Fruit fly (Drosophila melanogaster) whole organism, embryonic: ENCODE data around the gene Kpc1.

Experiments
- CG10321 ChIP-seq: fragments of 200-800 bp; sonication (Bioruptor generic); IDR thresholded peaks from 2 replicates; pipeline ENCODE4 v1.3.6; 2022; ENCODE audit warnings: missing biosample characterization, missing genetic modification characterization
- CG10431 ChIP-seq: fragments of 200-800 bp; sonication (Bioruptor generic); optimal IDR thresholded peaks from 3 replicates; lab custom pipeline; 2018; ENCODE audit warnings: missing biosample characterization, mild to moderate bottlenecking, missing genetic modification characterization
- CG10462 ChIP-seq: fragments of 200-800 bp; sonication (Bioruptor generic); optimal IDR thresholded peaks from 2 replicates; lab custom pipeline; 2016; ENCODE audit warnings: missing biosample characterization, missing genetic modification characterization
- CG10543 ChIP-seq: fragments of 200-800 bp; sonication (Bioruptor generic); optimal IDR thresholded peaks from 3 replicates; lab custom pipeline; 2017; ENCODE audit warnings: missing biosample characterization, mild to moderate bottlenecking, missing genetic modification characterization, moderate library complexity
- CG11456 ChIP-seq: fragments of 200-800 bp; sonication (Bioruptor generic); IDR thresholded peaks from 3 replicates; pipeline ENCODE4 v1.3.6; 2022; ENCODE audit warnings: missing biosample characterization, missing genetic modification characterization
- CG12071 ChIP-seq: fragments of 200-800 bp; sonication (Bioruptor generic); optimal IDR thresholded peaks from 3 replicates; lab custom pipeline; 2018; ENCODE audit warnings: missing biosample characterization, mild to moderate bottlenecking, missing genetic modification characterization
- CG12104 ChIP-seq: fragments of 200-800 bp; sonication (Bioruptor generic); optimal IDR thresholded peaks from 3 replicates; lab custom pipeline; 2016; ENCODE audit warnings: missing biosample characterization, missing genetic modification characterization
- CG12659 ChIP-seq: fragments of 200-800 bp; sonication (Bioruptor generic); optimal IDR thresholded peaks from 3 replicates; lab custom pipeline; 2017; ENCODE audit warnings: mild to moderate bottlenecking, missing biosample characterization, missing genetic modification reagents, missing genetic modification characterization
- CG14441 ChIP-seq: fragments of 200-800 bp; sonication (Bioruptor generic); IDR thresholded peaks from 2 replicates; pipeline ENCODE4 v1.3.6; 2022; ENCODE audit warnings: missing biosample characterization, missing genetic modification characterization
- CG1602 ChIP-seq: fragments of 200-800 bp; sonication (Bioruptor generic); optimal IDR thresholded peaks from 3 replicates; lab custom pipeline; 2016; ENCODE audit warnings: missing biosample characterization, missing genetic modification characterization
- CG2116 ChIP-seq: fragments of 200-800 bp; sonication (Bioruptor generic); optimal IDR thresholded peaks from 3 replicates; lab custom pipeline; 2018; ENCODE audit warnings: missing biosample characterization, mild to moderate bottlenecking, missing genetic modification characterization
- CG30020 ChIP-seq: fragments of 200-800 bp; optimal IDR thresholded peaks from 2 replicates; lab custom pipeline; 2019; ENCODE audit warnings: missing biosample characterization, mild to moderate bottlenecking, missing genetic modification characterization, moderate library complexity
- CG30403 ChIP-seq: fragments of 200-800 bp; sonication (Bioruptor generic); optimal IDR thresholded peaks from 3 replicates; lab custom pipeline; 2016; ENCODE audit warnings: missing biosample characterization, missing genetic modification characterization
- CG30431 ChIP-seq: fragments of 200-800 bp; sonication (Bioruptor generic); optimal IDR thresholded peaks from 2 replicates; lab custom pipeline; 2017; ENCODE audit warnings: missing biosample characterization, missing genetic modification characterization
- CG3995 ChIP-seq: fragments of 200-800 bp; sonication (Bioruptor generic); optimal IDR thresholded peaks from 3 replicates; lab custom pipeline; 2016; ENCODE audit warnings: missing biosample characterization, missing genetic modification characterization
- CG4282 ChIP-seq: fragments of 200-800 bp; sonication (Bioruptor generic); optimal IDR thresholded peaks from 2 replicates; lab custom pipeline; 2016; ENCODE audit warnings: missing biosample characterization, missing genetic modification characterization
- CG43689 ChIP-seq: fragments of 200-800 bp; sonication (Bioruptor generic); IDR thresholded peaks from 2 replicates; pipeline ENCODE4 v1.3.6; 2022; ENCODE audit warnings: missing biosample characterization, missing genetic modification characterization
- CG8290 ChIP-seq, 3 experiments: fragments of 200-800 bp; sonication (Bioruptor generic); optimal IDR thresholded peaks; 2 replicates each; lab custom pipeline; 2016 to 2019; ENCODE audit warnings: missing biosample characterization in 3 of 3, missing genetic modification characterization in 3 of 3, mild to moderate bottlenecking in 2 of 3, moderate library complexity in 1 of 3
- CG8359 ChIP-seq: fragments of 200-800 bp; sonication (Bioruptor generic); optimal IDR thresholded peaks from 2 replicates; lab custom pipeline; 2017; ENCODE audit warnings: missing biosample characterization, mild to moderate bottlenecking, missing genetic modification characterization, borderline replicate concordance
- H2.0 ChIP-seq: fragments of 200-800 bp; sonication (Bioruptor generic); IDR thresholded peaks from 2 replicates; pipeline ENCODE4 v1.3.6; 2022; ENCODE audit warnings: missing biosample characterization, missing genetic modification characterization
- HHEX ChIP-seq: fragments of 200-800 bp; sonication (Bioruptor generic); optimal IDR thresholded peaks from 3 replicates; lab custom pipeline; 2017; ENCODE audit warnings: missing biosample characterization, mild to moderate bottlenecking, missing genetic modification characterization, missing genetic modification reagents
- HLHmδ ChIP-seq: fragments of 200-800 bp; sonication (Bioruptor generic); optimal IDR thresholded peaks from 2 replicates; lab custom pipeline; 2018; ENCODE audit warnings: missing biosample characterization, mild to moderate bottlenecking, missing genetic modification characterization, moderate library complexity
- HmgD ChIP-seq: fragments of 200-800 bp; sonication (Bioruptor generic); optimal IDR thresholded peaks from 3 replicates; lab custom pipeline; 2016; ENCODE audit warnings: missing biosample characterization, missing genetic modification characterization
- Lpt ChIP-seq: fragments of >200 bp; optimal IDR thresholded peaks from 2 replicates; lab custom pipeline; 2018; ENCODE audit warnings: missing biosample characterization, missing genetic modification characterization
- Max ChIP-seq: fragments of 200-800 bp; sonication (Bioruptor generic); optimal IDR thresholded peaks from 2 replicates; lab custom pipeline; 2016; ENCODE audit warnings: missing biosample characterization, mild to moderate bottlenecking, missing genetic modification characterization
- Meics ChIP-seq: fragments of 200-800 bp; sonication (Bioruptor generic); optimal IDR thresholded peaks from 2 replicates; lab custom pipeline; 2017; ENCODE audit warnings: missing biosample characterization, mild to moderate bottlenecking, missing genetic modification characterization
- Mes4 ChIP-seq: fragments of 200-800 bp; sonication (Bioruptor generic); optimal IDR thresholded peaks from 2 replicates; lab custom pipeline; 2016; ENCODE audit warnings: missing biosample characterization, missing genetic modification characterization
- NfI ChIP-seq: fragments of 200-800 bp; sonication (Bioruptor generic); optimal IDR thresholded peaks from 3 replicates; lab custom pipeline; 2018; ENCODE audit warnings: missing biosample characterization, mild to moderate bottlenecking, missing genetic modification characterization, moderate library complexity
- Oli ChIP-seq: fragments of 200-800 bp; sonication (Bioruptor generic); optimal IDR thresholded peaks from 2 replicates; lab custom pipeline; 2018; ENCODE audit warnings: missing biosample characterization, mild to moderate bottlenecking, missing genetic modification characterization, moderate library complexity
- Ravus ChIP-seq: fragments of 200-800 bp; sonication (Bioruptor generic); IDR thresholded peaks from 2 replicates; pipeline ENCODE4 v1.3.6; 2022; ENCODE audit warnings: missing biosample characterization, missing genetic modification characterization
- Xbp1 ChIP-seq: fragments of 200-800 bp; sonication (Bioruptor generic); optimal IDR thresholded peaks from 3 replicates; lab custom pipeline; 2016; ENCODE audit warnings: missing biosample characterization, mild to moderate bottlenecking, missing genetic modification characterization
- ac ChIP-seq: fragments of 200-800 bp; sonication (Bioruptor generic); optimal IDR thresholded peaks from 3 replicates; lab custom pipeline; 2017; ENCODE audit warnings: missing biosample characterization, mild to moderate bottlenecking, missing genetic modification characterization
- bigmax ChIP-seq: fragments of 200-800 bp; sonication (Bioruptor generic); optimal IDR thresholded peaks from 2 replicates; lab custom pipeline; 2018; ENCODE audit warnings: missing biosample characterization, mild to moderate bottlenecking, missing genetic modification characterization
- cg ChIP-seq: fragments of 200-800 bp; sonication (Bioruptor generic); optimal IDR thresholded peaks from 3 replicates; lab custom pipeline; 2019; ENCODE audit warnings: missing biosample characterization, mild to moderate bottlenecking, missing genetic modification characterization, moderate library complexity
- eyg ChIP-seq: fragments of 200-800 bp; sonication (Bioruptor generic); optimal IDR thresholded peaks from 3 replicates; lab custom pipeline; 2016; ENCODE audit warnings: missing biosample characterization, missing genetic modification characterization
- ftz-f1 ChIP-seq: fragments of 200-800 bp; sonication (Bioruptor generic); optimal IDR thresholded peaks from 2 replicates; lab custom pipeline; 2016; ENCODE audit warnings: missing biosample characterization, missing genetic modification characterization
- gcm2 ChIP-seq: fragments of 200-800 bp; sonication (Bioruptor generic); optimal IDR thresholded peaks from 2 replicates; lab custom pipeline; 2016; ENCODE audit warnings: missing biosample characterization, missing genetic modification characterization
- ham ChIP-seq: fragments of 200-800 bp; sonication (Bioruptor generic); IDR thresholded peaks from 2 replicates; pipeline ENCODE4 v1.3.6; 2022; ENCODE audit warnings: missing biosample characterization, missing genetic modification characterization
- kah ChIP-seq: fragments of 200-800 bp; sonication (Bioruptor generic); optimal IDR thresholded peaks from 2 replicates; lab custom pipeline; 2018; ENCODE audit warnings: missing biosample characterization, mild to moderate bottlenecking, missing genetic modification characterization
- kay ChIP-seq: fragments of 200-800 bp; sonication (Bioruptor generic); optimal IDR thresholded peaks from 2 replicates; lab custom pipeline; 2016; ENCODE audit warnings: missing biosample characterization, missing genetic modification characterization
- klu ChIP-seq: fragments of 200-800 bp; sonication (Bioruptor generic); IDR thresholded peaks from 2 replicates; pipeline ENCODE4 v1.3.6; 2022; ENCODE audit warnings: missing biosample characterization, missing genetic modification characterization
- luna ChIP-seq: fragments of 200-800 bp; sonication (Bioruptor generic); optimal IDR thresholded peaks from 2 replicates; lab custom pipeline; 2016; ENCODE audit warnings: missing biosample characterization, missing genetic modification characterization
- odd ChIP-seq: fragments of 200-800 bp; sonication (Bioruptor generic); optimal IDR thresholded peaks from 2 replicates; lab custom pipeline; 2017; ENCODE audit warnings: missing biosample characterization, mild to moderate bottlenecking, missing genetic modification characterization
- p53 ChIP-seq: fragments of 200-800 bp; sonication (Bioruptor generic); optimal IDR thresholded peaks from 2 replicates; lab custom pipeline; 2016; ENCODE audit warnings: missing biosample characterization, missing genetic modification characterization
- pros ChIP-seq: fragments of 200-800 bp; sonication (Bioruptor generic); optimal IDR thresholded peaks from 3 replicates; lab custom pipeline; 2019; ENCODE audit warnings: missing biosample characterization, mild to moderate bottlenecking, missing genetic modification characterization, moderate library complexity
- pzg ChIP-seq: fragments of 200-800 bp; sonication (Bioruptor generic); optimal IDR thresholded peaks from 3 replicates; lab custom pipeline; 2018; ENCODE audit warnings: missing biosample characterization, mild to moderate bottlenecking, missing genetic modification characterization, moderate library complexity
- repo ChIP-seq: fragments of 200-800 bp; sonication (Bioruptor generic); optimal IDR thresholded peaks from 2 replicates; lab custom pipeline; 2016; ENCODE audit warnings: missing biosample characterization, missing genetic modification characterization
- slp2 ChIP-seq: fragments of 200-800 bp; sonication (Bioruptor generic); optimal IDR thresholded peaks from 2 replicates; lab custom pipeline; 2016; ENCODE audit warnings: missing biosample characterization, missing genetic modification characterization
- tx ChIP-seq: fragments of 200-800 bp; sonication (Bioruptor generic); optimal IDR thresholded peaks from 2 replicates; lab custom pipeline; 2016; ENCODE audit warnings: missing biosample characterization, missing genetic modification characterization

Kpc1 gene

dm6 chr3R:15242186-15243045, 46.4 kb upstream of the Kpc1 start, which contains the start of the genes tefu and Hsc70-4 (continued):
- TF ChIP-seq Oli (tag; lab: Kevin White, UChicago) (peak; percentile 69), slp2 (GFP tag; lab: Kevin White, UChicago) (peak; percentile 62), kay (GFP tag; lab: Kevin White, UChicago) (peak; percentile 18), repo (GFP tag; lab: Kevin White, UChicago) (no peak), tx (GFP tag; lab: Kevin White, UChicago) (peak; percentile 60), CG8290 (GFP tag; optimal IDR thresholded peaks at IDR 0.05; lab: Kevin White, UChicago) (peak; percentile 79), CG8290 (tag; optimal IDR thresholded peaks at IDR 0.05; lab: Kevin White, UChicago) (peak in 1 of 2 experiments; percentile 72), CG43689 (GFP tag; lab: Robert Waterston, UW) (no peak), CG12104 (GFP tag; lab: Kevin White, UChicago) (peak; percentile 71), HLHmδ (GFP tag; lab: Kevin White, UChicago) (no peak), CG11456 (peak; percentile 89), HmgD (peak; percentile 34), kah (GFP tag; lab: Kevin White, UChicago) (peak; percentile 45), CG1602 (peak; percentile 86), cg (GFP tag; lab: Kevin White, UChicago) (no peak), ftz-f1 (no peak), CG4282 (GFP tag; lab: Kevin White, UChicago) (no peak), H2.0 (peak; percentile 70), ac (GFP tag; lab: Kevin White, UChicago) (no peak), bigmax (GFP tag; lab: Kevin White, UChicago) (no peak), CG12071 (GFP tag; lab: Kevin White, UChicago) (peak; percentile 25), Mes4 (GFP tag; lab: Kevin White, UChicago) (peak; percentile 45), Ravus (GFP tag; lab: Robert Waterston, UW) (peak; percentile 43), Xbp1 (peak; percentile 90), CG8359 (peak; percentile 26), CG10543 (GFP tag; lab: Kevin White, UChicago) (peak; percentile 81), p53 (GFP tag; lab: Kevin White, UChicago) (peak; percentile 1), pros (GFP tag; lab: Kevin White, UChicago) (no peak), klu (GFP tag; lab: Robert Waterston, UW) (peak; percentile 81), Lpt (GFP tag; lab: Kevin White, UChicago) (no peak), CG3995 (GFP tag; lab: Kevin White, UChicago) (peak; percentile 6), odd (peak; percentile 31), CG12659 (GFP tag; lab: Kevin White, UChicago) (peak; percentile 80), CG10462 (GFP tag; lab: Kevin White, UChicago) (peak; percentile 28), CG10431 (GFP tag; lab: Kevin White, UChicago) (no peak), CG10321 (GFP tag; lab: Robert Waterston, UW) (0 out of 2 replicates have a peak, but pooled peaks have one; percentile 49), Meics (peak; percentile 80), CG30403 (GFP tag; lab: Kevin White, UChicago) (peak; percentile 88), ham (GFP tag; lab: Robert Waterston, UW) (peak; percentile 52; the same call in 1 of the 2 replicates), HHEX (GFP tag; lab: Kevin White, UChicago) (peak; percentile 52), CG30431 (GFP tag; lab: Kevin White, UChicago) (peak; percentile 80), CG30020 (tag; lab: Kevin White, UChicago) (peak; percentile 97), CG14441 (GFP tag; lab: Robert Waterston, UW) (peak; percentile 86), gcm2 (GFP tag; lab: Kevin White, UChicago) (peak; percentile 46), eyg (no peak), pzg (peak; percentile 91), NfI (GFP tag; lab: Kevin White, UChicago) (peak; percentile 70), luna (GFP tag; lab: Kevin White, UChicago) (peak; percentile 47), CG2116 (GFP tag; lab: Kevin White, UChicago) (peak; percentile 97), Max (GFP tag; lab: Kevin White, UChicago) (peak; percentile 54)
